Fruit fly (Drosophila melanogaster) whole organism, embryonic: ENCODE results near the gene Prp39.
A peak's percentile ranks its signal among the peaks of the same experiment; 100 is the strongest.

Source experiments
- C15 ChIP-seq: fragments of 200-800 bp; sonication (Bioruptor generic); IDR thresholded peaks from 3 replicates; pipeline ENCODE4 v1.3.6; 2022; ENCODE audit warnings: missing biosample characterization, missing genetic modification characterization
- CG17829 ChIP-seq: fragments of 200-800 bp; optimal IDR thresholded peaks from 2 replicates; lab custom pipeline; 2019; ENCODE audit warnings: missing biosample characterization, mild to moderate bottlenecking, missing genetic modification characterization, moderate library complexity
- H2.0 ChIP-seq: fragments of 200-800 bp; sonication (Bioruptor generic); IDR thresholded peaks from 2 replicates; pipeline ENCODE4 v1.3.6; 2022; ENCODE audit warnings: missing biosample characterization, missing genetic modification characterization
- Hr3 ChIP-seq: fragments of 200-800 bp; sonication (Bioruptor generic); optimal IDR thresholded peaks from 3 replicates; lab custom pipeline; 2016; ENCODE audit warnings: missing biosample characterization, missing genetic modification characterization
- luna ChIP-seq: fragments of 200-800 bp; sonication (Bioruptor generic); optimal IDR thresholded peaks from 2 replicates; lab custom pipeline; 2016; ENCODE audit warnings: missing biosample characterization, missing genetic modification characterization
- sim ChIP-seq: fragments of 200-800 bp; sonication (Bioruptor generic); IDR thresholded peaks from 2 replicates; pipeline ENCODE4 v1.3.6; 2022; ENCODE audit warnings: missing biosample characterization, missing genetic modification characterization

dm6 chr3R:28850662-28851257, 38.9 kb downstream of the Prp39 start:
- TF ChIP-seq C15 (GFP tag; lab: Robert Waterston, UW) (no peak), Hr3 (no peak), CG17829 (tag; lab: Kevin White, UChicago) (no peak), H2.0 (no peak), sim (GFP tag; lab: Robert Waterston, UW) (0 out of 2 replicates have a peak, but pooled peaks have one; percentile 5), luna (no peak)
